Worm (Caenorhabditis elegans) whole organism, early embryonic: Measurements from ENCODE around the gene srbc-14.

Experiments
- B0310.2 ChIP-seq: sonication (generic microtip); optimal IDR thresholded peaks from 2 replicates; lab custom pipeline; 2016; ENCODE audit warnings: mild to moderate bottlenecking, missing genetic modification characterization, missing compliant biosample characterization
- F13C5.2 ChIP-seq: sonication (generic microtip); optimal IDR thresholded peaks from 2 replicates; lab custom pipeline; 2017; ENCODE audit warnings: mild to moderate bottlenecking, missing genetic modification characterization, inconsistent platforms, missing compliant biosample characterization
- aly-1 ChIP-seq: sonication (generic microtip); optimal IDR thresholded peaks from 2 replicates; lab custom pipeline; 2016; ENCODE audit warnings: missing genetic modification characterization, missing compliant biosample characterization
- ama-1 ChIP-seq: fragments of 150-350 bp; optimal IDR thresholded peaks from 2 replicates; lab custom pipeline; 2014
- ceh-13 ChIP-seq: fragments of 200-800 bp; sonication (Bioruptor generic); optimal IDR thresholded peaks from 2 replicates; lab custom pipeline; 2018; ENCODE audit warnings: mild to moderate bottlenecking, missing genetic modification characterization, missing compliant biosample characterization
- ceh-36 ChIP-seq: sonication (generic microtip); optimal IDR thresholded peaks from 2 replicates; lab custom pipeline; 2016; ENCODE audit warnings: missing genetic modification characterization, inconsistent platforms, missing compliant biosample characterization
- ets-7 ChIP-seq: sonication (generic microtip); optimal IDR thresholded peaks from 2 replicates; lab custom pipeline; 2016; ENCODE audit warnings: missing genotype, missing genetic modification characterization, missing compliant biosample characterization
- flt-1 ChIP-seq: fragments of 200-800 bp; sonication (Bioruptor generic); IDR thresholded peaks from 2 replicates; pipeline ENCODE4 v1.3.6; 2022; ENCODE audit warnings: missing genetic modification characterization, missing compliant biosample characterization
- hmbx-1 ChIP-seq: sonication (generic microtip); optimal IDR thresholded peaks from 2 replicates; lab custom pipeline; 2016; ENCODE audit warnings: mild to moderate bottlenecking, missing genetic modification characterization, missing compliant biosample characterization
- hmg-4 ChIP-seq: fragments of 200-800 bp; sonication (Bioruptor generic); optimal IDR thresholded peaks from 2 replicates; lab custom pipeline; 2018; ENCODE audit warnings: mild to moderate bottlenecking, missing genetic modification characterization, missing compliant biosample characterization
- hnd-1 ChIP-seq: sonication (generic microtip); optimal IDR thresholded peaks from 2 replicates; lab custom pipeline; 2016; ENCODE audit warnings: missing genetic modification characterization, missing compliant biosample characterization
- pes-1 ChIP-seq: fragments of 200-800 bp; sonication (Bioruptor generic); IDR thresholded peaks from 2 replicates; pipeline ENCODE4 v1.3.6; 2022; ENCODE audit warnings: missing genetic modification reagents, missing genetic modification characterization, missing compliant biosample characterization
- scrt-1 ChIP-seq: fragments of 200-800 bp; sonication (Bioruptor generic); IDR thresholded peaks from 2 replicates; pipeline ENCODE4 v1.3.6; 2022; ENCODE audit warnings: missing genetic modification characterization, missing compliant biosample characterization
- sea-1 ChIP-seq: fragments of 200-800 bp; sonication (Bioruptor generic); conservative IDR thresholded peaks from 2 replicates; pipeline ENCODE4 v1.3.6; 2022; ENCODE audit warnings: missing genetic modification characterization, missing compliant biosample characterization
- tbx-11 ChIP-seq: fragments of 200-800 bp; sonication (Bioruptor generic); IDR thresholded peaks from 2 replicates; pipeline ENCODE4 v1.3.6; 2022; ENCODE audit warnings: missing genetic modification characterization, missing compliant biosample characterization
- tbx-37 ChIP-seq: fragments of 200-800 bp; sonication (Bioruptor generic); conservative IDR thresholded peaks from 2 replicates; pipeline ENCODE4 v1.3.6; 2022; ENCODE audit warnings: missing genetic modification reagents, missing genetic modification characterization, missing compliant biosample characterization
- tra-4 ChIP-seq: sonication (generic microtip); optimal IDR thresholded peaks from 2 replicates; lab custom pipeline; 2017; ENCODE audit warnings: missing genetic modification characterization, missing compliant biosample characterization

srbc-14 gene

ce11 chrV:17071578-17071977 is at the start of gene srbc-14:
TSS of gene srbc-14 (minus strand) at chrV:17071678.
- TF ChIP-seq sea-1 (GFP tag; lab: Robert Waterston, UW) (no peak), pes-1 (GFP tag; lab: Robert Waterston, UW) (no peak), aly-1 (tag; lab: Kevin White, UChicago) (no peak), tbx-11 (GFP tag; lab: Robert Waterston, UW) (no peak), tra-4 (tag; lab: Kevin White, UChicago) (no peak), flt-1 (GFP tag; lab: Robert Waterston, UW) (no peak), F13C5.2 (tag; lab: Kevin White, UChicago) (no peak), B0310.2 (tag; lab: Kevin White, UChicago) (no peak), ama-1 (lab: Kevin White, UChicago) (no peak), ceh-36 (no peak), ceh-13 (GFP tag; lab: Kevin White, UChicago) (no peak), hmg-4 (GFP tag; lab: Kevin White, UChicago) (no peak)

DNA sequence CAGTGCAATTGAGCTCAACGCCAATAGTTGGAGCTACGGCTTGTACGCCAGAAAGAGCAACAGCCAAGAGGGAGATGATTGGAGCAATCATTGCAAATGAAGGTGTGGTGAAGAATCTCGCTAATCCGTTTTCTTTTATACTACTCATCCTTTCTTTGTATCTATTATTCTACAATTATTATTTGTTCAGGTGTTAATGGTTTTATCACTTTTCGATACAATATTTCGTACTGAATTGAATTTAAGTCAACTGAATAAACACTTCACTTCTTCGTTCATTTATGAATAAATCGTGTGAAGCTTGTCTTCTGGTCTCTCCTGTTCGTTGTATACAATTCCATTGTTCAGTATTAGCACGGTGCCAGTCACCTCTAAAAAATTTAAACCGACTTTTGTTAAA is 36.8 kb upstream of the srbc-14 start, which contains the start of gene ZK218.11:
Gene ZK218.11 (minus strand): TSS at position 101 of the 400 bp plus-strand sequence.
- TF ChIP-seq hnd-1 (tag; lab: Kevin White, UChicago) (no peak), hmbx-1 (tag; lab: Kevin White, UChicago) (no peak), ceh-13 (GFP tag; lab: Kevin White, UChicago) (no peak), hmg-4 (GFP tag; lab: Kevin White, UChicago) (no peak), ets-7 (tag; lab: Kevin White, UChicago) (no peak), sea-1 (GFP tag; lab: Robert Waterston, UW) (no peak), ceh-36 (no peak), tbx-11 (GFP tag; lab: Robert Waterston, UW) (no peak), pes-1 (GFP tag; lab: Robert Waterston, UW) (no peak), tbx-37 (no peak), B0310.2 (tag; lab: Kevin White, UChicago) (no peak)

ce11 chrV:17105483-17105882 is 34.0 kb upstream of the srbc-14 start, which contains the start of gene ZK218.7:
TSS of gene ZK218.7 (plus strand) at chrV:17105783.
- TF ChIP-seq flt-1 (GFP tag; lab: Robert Waterston, UW): no peak
- TF ChIP-seq ama-1 (lab: Kevin White, UChicago): no peak
- TF ChIP-seq ceh-13 (GFP tag; lab: Kevin White, UChicago): no peak
- no peak for TF ChIP-seq F13C5.2 (tag; lab: Kevin White, UChicago)
- no peak for TF ChIP-seq tbx-37
- TF ChIP-seq pes-1 (GFP tag; lab: Robert Waterston, UW): no peak
- no peak for TF ChIP-seq hmbx-1 (tag; lab: Kevin White, UChicago)
- TF ChIP-seq scrt-1: no peak
- no peak for TF ChIP-seq hnd-1 (tag; lab: Kevin White, UChicago)
- no peak for TF ChIP-seq B0310.2 (tag; lab: Kevin White, UChicago)
- no peak for TF ChIP-seq aly-1 (tag; lab: Kevin White, UChicago)
- no peak for TF ChIP-seq ceh-36
- TF ChIP-seq sea-1 (GFP tag; lab: Robert Waterston, UW): no peak
- TF ChIP-seq tbx-11 (GFP tag; lab: Robert Waterston, UW): no peak
- no peak for TF ChIP-seq hmg-4 (GFP tag; lab: Kevin White, UChicago)
- TF ChIP-seq tra-4 (tag; lab: Kevin White, UChicago): no peak

DNA sequence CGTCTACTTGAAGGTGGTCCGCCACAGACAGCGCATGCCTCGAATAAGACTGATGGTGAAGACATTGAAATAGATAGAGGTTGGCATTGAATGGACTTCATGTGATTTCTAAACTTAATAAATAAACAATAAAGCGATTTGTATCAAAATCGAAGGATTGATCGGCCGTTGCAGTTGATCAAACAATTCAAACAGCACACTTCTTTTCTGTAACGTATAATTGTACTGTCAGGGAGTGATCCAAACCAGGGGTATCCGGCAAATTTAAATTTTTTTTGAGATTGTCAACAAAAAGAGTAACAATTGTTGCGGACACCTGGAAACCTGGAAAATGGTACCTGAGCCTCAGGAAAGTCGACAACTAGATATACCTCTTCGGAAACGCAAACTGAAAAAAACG is 33.0 kb upstream of the srbc-14 start, which contains the start of gene nhr-248:
Gene nhr-248 (minus strand): TSS at position 101 of the 400 bp plus-strand sequence.
- TF ChIP-seq sea-1 (GFP tag; lab: Robert Waterston, UW) (no peak), ceh-13 (GFP tag; lab: Kevin White, UChicago) (no peak), F13C5.2 (tag; lab: Kevin White, UChicago) (no peak), tra-4 (tag; lab: Kevin White, UChicago) (no peak), aly-1 (tag; lab: Kevin White, UChicago) (no peak), ama-1 (lab: Kevin White, UChicago) (no peak), hmg-4 (GFP tag; lab: Kevin White, UChicago) (no peak), hmbx-1 (tag; lab: Kevin White, UChicago) (no peak), hnd-1 (tag; lab: Kevin White, UChicago) (no peak)

ce11 chrV:17100829-17101228 is 29.4 kb upstream of the srbc-14 start, which contains the start of gene ZK218.5:
TSS of gene ZK218.5 (plus strand) at chrV:17101129.
- TF ChIP-seq aly-1 (tag; lab: Kevin White, UChicago): no peak
- no peak for TF ChIP-seq B0310.2 (tag; lab: Kevin White, UChicago)
- TF ChIP-seq hnd-1 (tag; lab: Kevin White, UChicago): no peak
- no peak for TF ChIP-seq tbx-37
- no peak for TF ChIP-seq ceh-36
- no peak for TF ChIP-seq ets-7 (tag; lab: Kevin White, UChicago)
- no peak for TF ChIP-seq sea-1 (GFP tag; lab: Robert Waterston, UW)
- TF ChIP-seq pes-1 (GFP tag; lab: Robert Waterston, UW): no peak
- no peak for TF ChIP-seq tra-4 (tag; lab: Kevin White, UChicago)
- TF ChIP-seq flt-1 (GFP tag; lab: Robert Waterston, UW): no peak
- TF ChIP-seq scrt-1: no peak
- no peak for TF ChIP-seq F13C5.2 (tag; lab: Kevin White, UChicago)
- no peak for TF ChIP-seq hmg-4 (GFP tag; lab: Kevin White, UChicago)
- no peak for TF ChIP-seq ceh-13 (GFP tag; lab: Kevin White, UChicago)
- TF ChIP-seq hmbx-1 (tag; lab: Kevin White, UChicago): no peak

DNA sequence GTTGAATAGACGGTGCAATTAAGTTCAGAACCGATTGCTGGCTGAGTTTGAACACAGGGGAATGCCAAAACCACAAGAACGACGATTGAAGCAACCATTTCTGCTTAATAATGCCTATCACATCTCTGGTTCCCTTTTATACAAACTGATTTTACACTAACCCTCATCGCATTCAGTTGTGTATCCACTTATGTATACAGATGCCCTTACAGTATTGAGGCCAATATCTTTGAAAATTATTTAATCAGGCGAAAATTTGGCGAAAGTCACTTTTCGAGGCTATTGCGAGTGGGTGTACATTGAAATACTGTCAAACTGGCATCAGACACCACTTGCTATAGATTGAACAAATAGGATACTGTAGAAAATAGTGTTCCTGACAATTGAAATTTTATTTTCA is 27.2 kb upstream of the srbc-14 start, which contains the start of the genes ZK218.3 and ZK218.4:
Gene ZK218.3 (minus strand): TSS at position 101 of the 400 bp plus-strand sequence.
Gene ZK218.4 (plus strand): TSS at position 186 of the 400 bp plus-strand sequence.
- TF ChIP-seq hnd-1 (tag; lab: Kevin White, UChicago): no peak
- TF ChIP-seq B0310.2 (tag; lab: Kevin White, UChicago): no peak
- TF ChIP-seq F13C5.2 (tag; lab: Kevin White, UChicago): no peak
- TF ChIP-seq ets-7 (tag; lab: Kevin White, UChicago): no peak
- no peak for TF ChIP-seq tbx-37
- TF ChIP-seq aly-1 (tag; lab: Kevin White, UChicago): no peak

DNA sequence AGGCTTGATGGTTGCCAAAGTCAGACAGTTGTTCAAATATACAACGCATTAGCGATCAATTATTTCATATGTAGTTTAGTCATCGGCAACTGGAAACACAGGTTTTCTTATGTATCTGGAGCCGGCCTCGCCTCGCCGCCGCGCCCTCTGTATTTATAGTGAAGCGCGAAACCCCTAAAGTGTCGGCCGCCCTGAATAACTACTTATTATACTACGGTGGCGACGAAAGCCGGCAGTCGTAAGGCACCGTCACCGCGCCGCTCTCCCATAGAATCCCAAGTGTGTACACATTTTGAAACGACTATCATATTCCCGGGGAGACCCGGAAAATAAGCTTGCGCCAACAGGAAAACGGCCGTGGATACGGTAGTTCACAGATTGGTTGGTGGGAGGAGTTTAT is 23.1 kb upstream of the srbc-14 start:
- TF ChIP-seq B0310.2 (tag; lab: Kevin White, UChicago): no peak
- TF ChIP-seq ama-1 (lab: Kevin White, UChicago): no peak
- no peak for TF ChIP-seq flt-1 (GFP tag; lab: Robert Waterston, UW)
- TF ChIP-seq tbx-37: no peak
- no peak for TF ChIP-seq hmg-4 (GFP tag; lab: Kevin White, UChicago)
- TF ChIP-seq hnd-1 (tag; lab: Kevin White, UChicago): no peak
- TF ChIP-seq F13C5.2 (tag; lab: Kevin White, UChicago): no peak
- TF ChIP-seq ets-7 (tag; lab: Kevin White, UChicago): no peak
- no peak for TF ChIP-seq ceh-36
- no peak for TF ChIP-seq scrt-1
- TF ChIP-seq aly-1 (tag; lab: Kevin White, UChicago): no peak
- TF ChIP-seq tbx-11 (GFP tag; lab: Robert Waterston, UW): no peak
- no peak for TF ChIP-seq tra-4 (tag; lab: Kevin White, UChicago)
